Worm (Caenorhabditis elegans): ENCODE data around the gene F57C12.6.

ce11 chrX:506848-507247, 46.9 kb downstream of the F57C12.6 start, which contains the start of gene B0310.2:
- TF ChIP-seq ets-7 (tag; optimal IDR thresholded peaks at IDR 0.05) (no peak), scrt-1 (GFP tag; IDR thresholded peaks at IDR 0.05) (no peak), ama-1 (optimal IDR thresholded peaks at IDR 0.05) (no peak), tbx-11 (GFP tag; IDR thresholded peaks at IDR 0.05) (no peak)

All from whole organism, early embryonic.